Fruit fly (Drosophila melanogaster) whole organism, embryonic: Measurements from ENCODE around the gene Adgf-C.

ENCODE experiments used
- Atf-2 ChIP-seq: fragments of 200-800 bp; sonication (Bioruptor generic); optimal IDR thresholded peaks from 2 replicates; lab custom pipeline; 2016; ENCODE audit warnings: missing biosample characterization, missing genetic modification characterization
- B-H2 ChIP-seq: fragments of 200-800 bp; sonication (Bioruptor generic); optimal IDR thresholded peaks from 2 replicates; lab custom pipeline; 2018; ENCODE audit warnings: missing biosample characterization, mild to moderate bottlenecking, missing genetic modification characterization
- CG10274 ChIP-seq: fragments of 200-800 bp; sonication (Bioruptor generic); optimal IDR thresholded peaks from 3 replicates; lab custom pipeline; 2017; ENCODE audit warnings: missing biosample characterization, mild to moderate bottlenecking, missing genetic modification characterization
- CG10462 ChIP-seq: fragments of 200-800 bp; sonication (Bioruptor generic); optimal IDR thresholded peaks from 2 replicates; lab custom pipeline; 2016; ENCODE audit warnings: missing biosample characterization, missing genetic modification characterization
- CG11456 ChIP-seq: fragments of 200-800 bp; sonication (Bioruptor generic); IDR thresholded peaks from 3 replicates; pipeline ENCODE4 v1.3.6; 2022; ENCODE audit warnings: missing biosample characterization, missing genetic modification characterization
- CG12236 ChIP-seq: fragments of 200-800 bp; sonication (Bioruptor generic); optimal IDR thresholded peaks from 2 replicates; lab custom pipeline; 2016; ENCODE audit warnings: missing biosample characterization, missing genetic modification characterization
- CG16815 ChIP-seq: fragments of 200-800 bp; sonication (Bioruptor generic); optimal IDR thresholded peaks from 3 replicates; lab custom pipeline; 2017; ENCODE audit warnings: missing biosample characterization, mild to moderate bottlenecking, missing genetic modification characterization
- CG17328 ChIP-seq: fragments of 200-800 bp; sonication (Bioruptor generic); IDR thresholded peaks from 2 replicates; pipeline ENCODE4 v1.3.6; 2022; ENCODE audit warnings: missing biosample characterization, missing genetic modification characterization
- CG17802 ChIP-seq: fragments of 200-800 bp; sonication (Bioruptor generic); optimal IDR thresholded peaks from 2 replicates; lab custom pipeline; 2018; ENCODE audit warnings: missing biosample characterization, mild to moderate bottlenecking, missing genetic modification characterization, moderate library complexity
- CG2875 ChIP-seq: fragments of 200-800 bp; sonication (Bioruptor generic); optimal IDR thresholded peaks from 2 replicates; lab custom pipeline; 2017; ENCODE audit warnings: missing biosample characterization, mild to moderate bottlenecking, missing genetic modification characterization, missing genetic modification reagents
- CG32767 ChIP-seq: fragments of 200-800 bp; sonication (Bioruptor generic); IDR thresholded peaks from 2 replicates; pipeline ENCODE4 v1.3.6; 2022; ENCODE audit warnings: missing biosample characterization, missing genetic modification characterization
- CG3281 ChIP-seq: fragments of 200-800 bp; sonication (Bioruptor generic); optimal IDR thresholded peaks from 3 replicates; lab custom pipeline; 2017; ENCODE audit warnings: missing biosample characterization, mild to moderate bottlenecking, missing genetic modification characterization
- CG34224 ChIP-seq: fragments of 200-800 bp; sonication (Bioruptor generic); IDR thresholded peaks from 3 replicates; pipeline ENCODE4 v1.3.6; 2022; ENCODE audit warnings: missing biosample characterization, missing genetic modification characterization; ENCODE audit not compliant: partially characterized antibody
- CG42726 ChIP-seq: fragments of 200-800 bp; sonication (Bioruptor generic); IDR thresholded peaks from 2 replicates; pipeline ENCODE4 v1.3.6; 2022; ENCODE audit warnings: missing biosample characterization, missing genetic modification characterization; ENCODE audit not compliant: partially characterized antibody
- CG4820 ChIP-seq: fragments of 200-800 bp; sonication (Bioruptor generic); optimal IDR thresholded peaks from 3 replicates; lab custom pipeline; 2016; ENCODE audit warnings: missing biosample characterization, missing genetic modification characterization
- CG8089 ChIP-seq: fragments of 200-800 bp; sonication (Bioruptor generic); optimal IDR thresholded peaks from 3 replicates; lab custom pipeline; 2016; ENCODE audit warnings: missing biosample characterization, missing genetic modification characterization
- CG8290 ChIP-seq, 3 experiments: fragments of 200-800 bp; sonication (Bioruptor generic); optimal IDR thresholded peaks; 2 replicates each; lab custom pipeline; 2016 to 2019; ENCODE audit warnings: missing biosample characterization in 3 of 3, missing genetic modification characterization in 3 of 3, mild to moderate bottlenecking in 2 of 3, moderate library complexity in 1 of 3
- CrebB ChIP-seq: fragments of 200-800 bp; sonication (Bioruptor generic); optimal IDR thresholded peaks from 3 replicates; lab custom pipeline; 2018; ENCODE audit warnings: missing biosample characterization, mild to moderate bottlenecking, missing genetic modification characterization
- Drgx ChIP-seq: fragments of 200-800 bp; sonication (Bioruptor generic); IDR thresholded peaks from 2 replicates; pipeline ENCODE4 v1.3.6; 2022; ENCODE audit warnings: missing biosample characterization, missing genetic modification characterization
- E2f2 ChIP-seq: fragments of 200-800 bp; sonication (Bioruptor generic); IDR thresholded peaks from 2 replicates; pipeline ENCODE4 v1.3.6; 2022; ENCODE audit warnings: missing biosample characterization, missing genetic modification characterization
- Ets97D ChIP-seq: fragments of 200-800 bp; sonication (Bioruptor generic); optimal IDR thresholded peaks from 3 replicates; lab custom pipeline; 2016; ENCODE audit warnings: missing biosample characterization, missing genetic modification characterization
- H15 ChIP-seq: fragments of 200-800 bp; sonication (Bioruptor generic); IDR thresholded peaks from 3 replicates; pipeline ENCODE4 v1.3.6; 2022; ENCODE audit warnings: missing biosample characterization, missing genetic modification characterization
- Jarid2 ChIP-seq: fragments of 200-800 bp; sonication (Bioruptor generic); optimal IDR thresholded peaks from 3 replicates; lab custom pipeline; 2017; ENCODE audit warnings: mild to moderate bottlenecking, missing biosample characterization, missing genetic modification reagents, missing genetic modification characterization
- Lpt ChIP-seq: fragments of >200 bp; optimal IDR thresholded peaks from 2 replicates; lab custom pipeline; 2018; ENCODE audit warnings: missing biosample characterization, missing genetic modification characterization
- NC2α ChIP-seq: fragments of 200-800 bp; sonication (Bioruptor generic); optimal IDR thresholded peaks from 2 replicates; lab custom pipeline; 2016; ENCODE audit warnings: missing biosample characterization, missing genetic modification characterization
- Side ChIP-seq: fragments of 200-800 bp; sonication (Bioruptor generic); optimal IDR thresholded peaks from 2 replicates; lab custom pipeline; 2016; ENCODE audit warnings: missing biosample characterization, missing genetic modification characterization
- Sin3A ChIP-seq: fragments of >200 bp; optimal IDR thresholded peaks from 2 replicates; lab custom pipeline; 2018
- Sry-δ ChIP-seq: fragments of 200-800 bp; sonication (Bioruptor generic); optimal IDR thresholded peaks from 2 replicates; lab custom pipeline; 2016; ENCODE audit warnings: missing biosample characterization, missing genetic modification characterization
- Tbp ChIP-seq: fragments of >200 bp; optimal IDR thresholded peaks from 2 replicates; lab custom pipeline; 2018; ENCODE audit warnings: missing biosample characterization, missing genetic modification characterization
- ap ChIP-seq: fragments of 200-800 bp; sonication (Bioruptor generic); IDR thresholded peaks from 2 replicates; pipeline ENCODE4 v1.3.6; 2022; ENCODE audit warnings: missing biosample characterization, missing genetic modification characterization
- bab2 ChIP-seq: fragments of 200-800 bp; sonication (Bioruptor generic); optimal IDR thresholded peaks from 2 replicates; lab custom pipeline; 2016; ENCODE audit warnings: missing biosample characterization, missing genetic modification characterization
- bigmax ChIP-seq: fragments of 200-800 bp; sonication (Bioruptor generic); optimal IDR thresholded peaks from 2 replicates; lab custom pipeline; 2018; ENCODE audit warnings: missing biosample characterization, mild to moderate bottlenecking, missing genetic modification characterization
- bsh ChIP-seq, 2 experiments: fragments of 200-800 bp; sonication (Bioruptor generic); optimal IDR thresholded peaks; 2 replicates each; lab custom pipeline; 2017 to 2018; ENCODE audit warnings: mild to moderate bottlenecking in 2 of 2, missing biosample characterization in 2 of 2, missing genetic modification characterization in 2 of 2, moderate library complexity in 1 of 2
- cad ChIP-seq: fragments of >200 bp; optimal IDR thresholded peaks from 2 replicates; lab custom pipeline; 2017; ENCODE audit warnings: missing biosample characterization, missing genetic modification characterization
- croc ChIP-seq: fragments of 200-800 bp; sonication (Bioruptor generic); conservative IDR thresholded peaks from 3 replicates; pipeline ENCODE4 v1.3.6; 2022; ENCODE audit warnings: missing biosample characterization, missing genetic modification characterization
- dmrt99B ChIP-seq: fragments of 200-800 bp; sonication (Bioruptor generic); optimal IDR thresholded peaks from 2 replicates; lab custom pipeline; 2018; ENCODE audit warnings: missing biosample characterization, mild to moderate bottlenecking, missing genetic modification characterization, moderate library complexity
- dpn ChIP-seq, 2 experiments: fragments of 200-800 bp; sonication (Bioruptor generic); optimal IDR thresholded peaks; 3 replicates each; lab custom pipeline; 2016; ENCODE audit warnings: missing biosample characterization in 2 of 2, missing genetic modification characterization in 2 of 2
- grn ChIP-seq: fragments of 200-800 bp; sonication (Bioruptor generic); optimal IDR thresholded peaks from 3 replicates; lab custom pipeline; 2017; ENCODE audit warnings: missing biosample characterization, missing genetic modification characterization
- gsb-n ChIP-seq: fragments of 200-800 bp; sonication (Bioruptor generic); optimal IDR thresholded peaks from 3 replicates; lab custom pipeline; 2018; ENCODE audit warnings: missing biosample characterization, mild to moderate bottlenecking, missing genetic modification characterization
- insv ChIP-seq, 2 experiments: fragments of 200-800 bp; sonication (Bioruptor generic); optimal IDR thresholded peaks; 3 replicates each; lab custom pipeline; 2016 to 2018; ENCODE audit warnings: missing biosample characterization in 2 of 2, missing genetic modification characterization in 2 of 2
- jing ChIP-seq: fragments of 200-800 bp; sonication (Bioruptor generic); optimal IDR thresholded peaks from 2 replicates; lab custom pipeline; 2018; ENCODE audit warnings: missing biosample characterization, mild to moderate bottlenecking, missing genetic modification characterization
- lab ChIP-seq: fragments of 200-800 bp; sonication (Bioruptor generic); optimal IDR thresholded peaks from 3 replicates; lab custom pipeline; 2017; ENCODE audit warnings: missing biosample characterization, missing genetic modification characterization, mild to moderate bottlenecking, moderate library complexity, missing genetic modification reagents
- pnt ChIP-seq: fragments of 200-800 bp; sonication (Bioruptor generic); optimal IDR thresholded peaks from 3 replicates; lab custom pipeline; 2016; ENCODE audit warnings: missing biosample characterization, missing genetic modification characterization
- psq ChIP-seq: fragments of 200-800 bp; sonication (Bioruptor generic); optimal IDR thresholded peaks from 2 replicates; lab custom pipeline; 2017; ENCODE audit warnings: missing biosample characterization, missing genetic modification characterization
- rib ChIP-seq: fragments of 200-800 bp; sonication (Bioruptor generic); IDR thresholded peaks from 2 replicates; pipeline ENCODE4 v1.3.6; 2022; ENCODE audit warnings: missing biosample characterization, missing genetic modification characterization
- ro ChIP-seq: fragments of 200-800 bp; sonication (Bioruptor generic); IDR thresholded peaks from 2 replicates; pipeline ENCODE4 v1.3.6; 2022; ENCODE audit warnings: missing biosample characterization, missing genetic modification characterization
- scrt ChIP-seq: fragments of 200-800 bp; sonication (Bioruptor generic); optimal IDR thresholded peaks from 2 replicates; lab custom pipeline; 2018; ENCODE audit warnings: missing biosample characterization, mild to moderate bottlenecking, missing genetic modification characterization, moderate library complexity
- sens ChIP-seq: fragments of 200-800 bp; sonication (Bioruptor generic); peaks from one replicate; lab custom pipeline; 2016; ENCODE audit warnings: missing biosample characterization, missing genetic modification characterization
- sr ChIP-seq: fragments of 200-800 bp; sonication (Bioruptor generic); IDR thresholded peaks from 3 replicates; pipeline ENCODE4 v1.3.6; 2022; ENCODE audit warnings: missing biosample characterization, missing genetic modification characterization
- sug ChIP-seq: fragments of 200-800 bp; optimal IDR thresholded peaks from 2 replicates; lab custom pipeline; 2019; ENCODE audit warnings: missing biosample characterization, mild to moderate bottlenecking, missing genetic modification characterization, moderate library complexity
- toy ChIP-seq: fragments of 200-800 bp; sonication (Bioruptor generic); IDR thresholded peaks from 2 replicates; pipeline ENCODE4 v1.3.6; 2022; ENCODE audit warnings: missing biosample characterization, missing genetic modification characterization
- ttk ChIP-seq: fragments of 200-800 bp; sonication (Bioruptor generic); IDR thresholded peaks from 2 replicates; pipeline ENCODE4 v2.1.2; 2022; ENCODE audit warnings: missing biosample characterization, missing genetic modification characterization
- z ChIP-seq: fragments of 200-800 bp; sonication (Bioruptor generic); IDR thresholded peaks from 3 replicates; pipeline ENCODE4 v1.3.6; 2022; ENCODE audit warnings: missing biosample characterization, missing genetic modification characterization

The Adgf-C gene

dm6 chr3R:13710645-13711044, 4.1 kb downstream of the Adgf-C start (continued):
- TF ChIP-seq sr (GFP tag; lab: Robert Waterston, UW), result no peak
- TF ChIP-seq E2f2, result peak; percentile 62
- TF ChIP-seq H15 (GFP tag; lab: Robert Waterston, UW), result no peak
- peak; percentile 1 for TF ChIP-seq sug (tag; lab: Kevin White, UChicago)
- no peak for TF ChIP-seq CG10462 (GFP tag; lab: Kevin White, UChicago)
- 0 out of 2 replicates have a peak, but pooled peaks have one; percentile 13 for TF ChIP-seq Drgx (GFP tag; lab: Robert Waterston, UW)
- no peak for TF ChIP-seq toy (GFP tag; lab: Robert Waterston, UW)
- TF ChIP-seq CG32767 (GFP tag; lab: Robert Waterston, UW), result 0 out of 2 replicates have a peak, but pooled peaks have one; percentile 36
- TF ChIP-seq grn, result no peak
- TF ChIP-seq CG2875 (GFP tag; lab: Kevin White, UChicago), result no peak
- TF ChIP-seq pnt, result no peak
- no peak for TF ChIP-seq CG16815 (GFP tag; lab: Kevin White, UChicago)
- no peak for TF ChIP-seq cad (GFP tag; lab: Kevin White, UChicago)
- no peak for TF ChIP-seq ap (GFP tag; lab: Robert Waterston, UW)
- TF ChIP-seq dmrt99B (tag; lab: Kevin White, UChicago), result no peak
- no peak for TF ChIP-seq croc
- no peak for TF ChIP-seq CrebB (tag; lab: Kevin White, UChicago)
- TF ChIP-seq CG11456 (GFP tag; lab: Robert Waterston, UW), result no peak
- TF ChIP-seq Side (GFP tag; lab: Kevin White, UChicago), result no peak
- no peak for TF ChIP-seq ro (GFP tag; lab: Robert Waterston, UW)
- no peak for TF ChIP-seq B-H2 (GFP tag; lab: Kevin White, UChicago)
- TF ChIP-seq rib, result no peak
- no peak for TF ChIP-seq CG12236 (GFP tag; lab: Kevin White, UChicago)
- no peak for TF ChIP-seq Tbp (GFP tag; lab: Kevin White, UChicago)
- TF ChIP-seq Jarid2 (GFP tag; lab: Kevin White, UChicago), result no peak
- no peak for TF ChIP-seq Ets97D (GFP tag; lab: Kevin White, UChicago)
- no peak for TF ChIP-seq NC2α (GFP tag; lab: Kevin White, UChicago)
- TF ChIP-seq bsh (GFP tag; optimal IDR thresholded peaks at IDR 0.05; lab: Kevin White, UChicago), result no peak
- no peak for TF ChIP-seq Atf-2 (GFP tag; lab: Kevin White, UChicago)
- no peak for TF ChIP-seq dpn (GFP tag; optimal IDR thresholded peaks at IDR 0.05; lab: Kevin White, UChicago)
- TF ChIP-seq gsb-n (tag; lab: Kevin White, UChicago), result no peak
- no peak for TF ChIP-seq bigmax (GFP tag; lab: Kevin White, UChicago)
- no peak for TF ChIP-seq Lpt (GFP tag; lab: Kevin White, UChicago)
- no peak for TF ChIP-seq scrt
- no peak for TF ChIP-seq CG4820 (GFP tag; lab: Kevin White, UChicago)
- no peak for TF ChIP-seq psq
- TF ChIP-seq z, result no peak
- no peak for TF ChIP-seq jing (GFP tag; lab: Kevin White, UChicago)
- TF ChIP-seq CG17802 (tag; lab: Kevin White, UChicago), result no peak
- no peak for TF ChIP-seq CG42726 (GFP tag; lab: Robert Waterston, UW)
- no peak for TF ChIP-seq ttk (GFP tag; lab: Robert Waterston, UW)
- peak; percentile 61 for TF ChIP-seq CG3281 (GFP tag; lab: Kevin White, UChicago)
- no peak for TF ChIP-seq CG8089
- 0 out of 3 replicates have a peak, but pooled peaks have one; percentile 26 for TF ChIP-seq CG34224 (GFP tag; lab: Robert Waterston, UW)
- TF ChIP-seq insv (GFP tag; optimal IDR thresholded peaks at IDR 0.05; lab: Kevin White, UChicago), result no peak
- TF ChIP-seq CG10274 (GFP tag; lab: Kevin White, UChicago), result no peak
- TF ChIP-seq Sin3A (lab: Kevin White, UChicago), result peak; percentile 41
- peak; percentile 10 for TF ChIP-seq CG8290 (GFP tag; optimal IDR thresholded peaks at IDR 0.05; lab: Kevin White, UChicago)
- TF ChIP-seq CG8290 (tag; optimal IDR thresholded peaks at IDR 0.05; lab: Kevin White, UChicago), result no peak
- no peak for TF ChIP-seq bab2 (GFP tag; lab: Kevin White, UChicago)
- peak; percentile 26 for TF ChIP-seq lab (GFP tag; lab: Kevin White, UChicago)
- TF ChIP-seq CG17328 (GFP tag; lab: Robert Waterston, UW), result no peak
- peak; percentile 23 for TF ChIP-seq Sry-δ (GFP tag; lab: Kevin White, UChicago)
- TF ChIP-seq sens (GFP tag; lab: Kevin White, UChicago), result peak; percentile 70
